Worm (Caenorhabditis elegans) whole organism, L4 larva: ENCODE results near the gene Y77E11A.16.

Experiments used
- F10B5.3 ChIP-seq: sonication (generic microtip); optimal IDR thresholded peaks from 2 replicates; lab custom pipeline; 2016; ENCODE audit warnings: mild to moderate bottlenecking, missing genetic modification characterization, missing compliant biosample characterization
- F44E2.7 ChIP-seq: fragments of 200-800 bp; sonication (Bioruptor generic); IDR thresholded peaks from 2 replicates; pipeline ENCODE4 v2.1.2; 2022; ENCODE audit warnings: missing genetic modification characterization, missing compliant biosample characterization
- T26A8.4 ChIP-seq: fragments of 200-800 bp; sonication (Bioruptor generic); IDR thresholded peaks from 2 replicates; pipeline ENCODE4 v1.3.6; 2022; ENCODE audit warnings: missing genetic modification characterization, missing compliant biosample characterization
- ZK546.5 ChIP-seq, 2 experiments: sonication (generic microtip); optimal IDR thresholded peaks; 2 replicates each; lab custom pipeline; 2017; ENCODE audit warnings: missing biosample characterization in 2 of 2, missing genetic modification characterization in 2 of 2
- daf-12 ChIP-seq: fragments of 150-350 bp; optimal IDR thresholded peaks from 2 replicates; lab custom pipeline; 2014; ENCODE audit warnings: missing biosample characterization, missing genetic modification reagents, missing genetic modification characterization
- daf-8 ChIP-seq: fragments of 200-800 bp; sonication (Bioruptor generic); IDR thresholded peaks from 2 replicates; pipeline ENCODE4 v1.3.6; 2022; ENCODE audit warnings: missing genetic modification characterization, missing compliant biosample characterization
- dve-1 ChIP-seq: sonication (generic microtip); optimal IDR thresholded peaks from 2 replicates; lab custom pipeline; 2017; ENCODE audit warnings: antibody characterized with exemption, mild to moderate bottlenecking, missing genetic modification characterization, missing compliant biosample characterization; ENCODE audit not compliant: insufficient read depth
- egl-43 ChIP-seq: fragments of 200-800 bp; sonication (Bioruptor generic); IDR thresholded peaks from 2 replicates; pipeline ENCODE4 v1.3.6; 2022; ENCODE audit warnings: missing genetic modification reagents, missing genetic modification characterization, missing compliant biosample characterization
- gei-8 ChIP-seq: fragments of 200-800 bp; sonication (Bioruptor generic); optimal IDR thresholded peaks from 2 replicates; lab custom pipeline; 2018; ENCODE audit warnings: mild to moderate bottlenecking, missing genetic modification characterization, missing compliant biosample characterization
- jun-1 ChIP-seq: fragments of 150-350 bp; optimal IDR thresholded peaks from 2 replicates; lab custom pipeline; 2014; ENCODE audit warnings: missing biosample characterization, missing genetic modification reagents, missing genetic modification characterization
- lin-39 ChIP-seq: fragments of 150-350 bp; optimal IDR thresholded peaks from 2 replicates; lab custom pipeline; 2014; ENCODE audit warnings: missing biosample characterization, missing genetic modification reagents, missing genetic modification characterization
- madf-5 ChIP-seq, 2 experiments: fragments of 200-800 bp; sonication (Bioruptor generic); IDR thresholded peaks; 2 replicates each; pipeline ENCODE4 v1.3.6; 2022; ENCODE audit warnings: missing compliant biosample characterization in 2 of 2, missing genetic modification characterization in 2 of 2
- mdt-29 ChIP-seq: fragments of 200-800 bp; sonication (Bioruptor generic); IDR thresholded peaks from 2 replicates; pipeline ENCODE4 v1.3.6; 2022; ENCODE audit warnings: missing genetic modification reagents, missing genetic modification characterization, missing compliant biosample characterization
- mep-1 ChIP-seq: fragments of 150-350 bp; sonication (generic microtip); optimal IDR thresholded peaks from 3 replicates; lab custom pipeline; 2014; ENCODE audit warnings: missing biosample characterization, missing genetic modification characterization
- mxl-3 ChIP-seq: fragments of 200-800 bp; sonication (Bioruptor generic); optimal IDR thresholded peaks from 2 replicates; lab custom pipeline; 2018; ENCODE audit warnings: mild to moderate bottlenecking, missing genetic modification characterization, missing compliant biosample characterization
- nhr-10 ChIP-seq: fragments of 150-350 bp; optimal IDR thresholded peaks from 2 replicates; lab custom pipeline; 2014; ENCODE audit warnings: missing biosample characterization, missing genetic modification characterization
- nhr-11 ChIP-seq: fragments of 150-350 bp; optimal IDR thresholded peaks from 2 replicates; lab custom pipeline; 2014; ENCODE audit warnings: missing biosample characterization, missing genetic modification characterization
- nhr-48 ChIP-seq: sonication (generic microtip); optimal IDR thresholded peaks from 2 replicates; lab custom pipeline; 2016; ENCODE audit warnings: mild to moderate bottlenecking, missing genetic modification characterization, missing compliant biosample characterization
- pha-4 ChIP-seq, 2 experiments: fragments of 150-350 bp in 1 of 2; fragments of 200-800 bp in 1 of 2; sonication (Bioruptor generic) in 1 of 2; IDR thresholded peaks in 1 of 2; optimal IDR thresholded peaks in 1 of 2; 2 replicates each; pipeline versions ENCODE4 v1.3.6 to Lab custom; 2014 to 2022; ENCODE audit warnings: missing genetic modification characterization in 2 of 2, missing genetic modification reagents in 2 of 2, missing biosample characterization in 1 of 2, missing compliant biosample characterization in 1 of 2
- set-16 ChIP-seq: fragments of 200-800 bp; sonication (Bioruptor generic); IDR thresholded peaks from 2 replicates; pipeline ENCODE4 v1.3.6; 2022; ENCODE audit warnings: missing genetic modification reagents, missing genetic modification characterization, missing compliant biosample characterization
- spr-1 ChIP-seq: sonication (generic microtip); optimal IDR thresholded peaks from 2 replicates; lab custom pipeline; 2016; ENCODE audit warnings: mild to moderate bottlenecking, missing genetic modification characterization, missing compliant biosample characterization
- unc-62 ChIP-seq, 3 experiments: fragments of 150-350 bp in 1 of 3; sonication (generic microtip); optimal IDR thresholded peaks in 2 of 3; peaks in 1 of 3; 1 replicate in 1 of 3; 2 replicates in 2 of 3; lab custom pipeline; 2014 to 2017; ENCODE audit warnings: missing biosample characterization in 3 of 3, missing genetic modification characterization in 3 of 3, missing genetic modification reagents in 3 of 3, missing genotype in 1 of 3
- zfp-2 ChIP-seq: sonication (generic microtip); optimal IDR thresholded peaks from 2 replicates; lab custom pipeline; 2016; ENCODE audit warnings: mild to moderate bottlenecking, missing genetic modification characterization, missing compliant biosample characterization

The Y77E11A.16 gene

DNA sequence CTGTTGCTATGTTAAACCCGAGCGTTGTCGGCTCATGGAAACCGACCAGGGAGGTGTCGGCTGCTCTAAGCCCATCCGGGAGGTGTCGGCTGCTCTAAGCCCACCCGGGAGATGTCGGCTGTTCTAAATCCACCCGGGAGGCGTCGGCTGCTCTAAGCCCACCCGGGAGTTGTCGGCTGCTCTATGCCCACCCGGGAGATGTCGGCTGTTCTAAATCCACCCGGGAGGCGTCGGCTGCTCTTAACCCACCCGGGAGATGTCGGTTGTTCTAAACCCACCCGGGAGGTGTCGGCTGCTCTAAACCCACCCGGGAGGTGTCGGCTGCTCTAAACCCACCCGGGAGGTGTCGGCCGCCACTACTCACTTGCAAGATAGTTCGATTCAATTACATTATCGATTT lies 30.7 kb downstream of the Y77E11A.16 start:
- TF ChIP-seq set-16 (GFP tag; lab: Robert Waterston, UW) (peak; percentile 96), spr-1 (tag; lab: Kevin White, UChicago) (no peak), egl-43 (peak; percentile 5; the same call in 1 of the 2 replicates)
- TF ChIP-seq, all 104 proteins: peak for 2

DNA sequence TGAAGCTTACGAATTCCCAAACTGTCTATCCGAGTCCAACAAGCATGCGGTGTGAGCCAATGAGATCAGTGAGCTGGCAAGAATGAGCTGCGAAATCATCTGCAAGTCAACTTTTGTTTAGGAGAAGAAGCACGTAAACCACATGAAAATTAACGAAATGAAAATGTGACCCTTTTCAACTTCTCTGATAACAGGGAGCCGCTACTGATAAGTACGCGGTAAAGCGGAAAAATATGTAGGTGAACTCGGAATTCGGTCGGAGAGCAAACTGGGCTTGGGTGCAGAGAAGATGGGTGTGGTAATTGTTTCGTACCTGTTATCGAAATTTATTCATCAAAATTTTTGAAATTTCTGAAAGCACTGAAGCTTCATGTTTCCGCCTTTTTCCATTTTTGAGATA lies 31.3 kb downstream of the Y77E11A.16 start, which contains the start of gene clec-172:
TSS of gene clec-172 (minus strand) at position 101 of the 400 bp plus-strand sequence.
- TF ChIP-seq gei-8 = no peak
- TF ChIP-seq ZK546.5 (tag; optimal IDR thresholded peaks at IDR 0.05; lab: Kevin White, UChicago) = no peak
- TF ChIP-seq jun-1 (tag; lab: Kevin White, UChicago) = no peak
- TF ChIP-seq unc-62 (GFP tag; optimal IDR thresholded peaks at IDR 0.05 in 1 of 2; lab: Kevin White, UChicago) = peak in 1 of 2 experiments; percentile 24
- no peak for TF ChIP-seq unc-62 (tag; optimal IDR thresholded peaks at IDR 0.05; lab: Kevin White, UChicago)
- no peak for TF ChIP-seq lin-39 (tag; lab: Kevin White, UChicago)
- peak; percentile 4 for TF ChIP-seq mxl-3
- no peak for TF ChIP-seq set-16 (GFP tag; lab: Robert Waterston, UW)

DNA sequence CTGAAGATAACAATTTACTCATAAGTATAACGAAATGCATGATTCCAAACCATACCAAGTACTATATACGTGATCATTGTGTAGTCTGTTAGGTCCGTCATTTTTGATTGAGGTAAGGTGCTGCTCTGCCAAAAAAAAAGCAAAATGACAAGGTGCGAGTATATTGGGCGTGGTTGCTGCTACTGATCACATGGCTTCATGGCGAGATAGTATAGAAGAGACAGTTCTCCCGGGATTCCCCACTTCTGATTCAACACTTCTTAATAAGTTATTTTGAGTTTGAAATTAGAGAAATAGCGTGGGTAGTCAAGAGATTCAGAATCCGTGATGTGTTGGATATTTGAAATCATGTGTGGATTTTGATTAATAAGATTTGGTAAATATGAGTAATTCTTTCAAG lies 36.0 kb downstream of the Y77E11A.16 start, which contains the start of gene K03H6.4:
TSS of gene K03H6.4 (minus strand) at position 101 of the 400 bp plus-strand sequence.
- TF ChIP-seq nhr-10 (tag; lab: Kevin White, UChicago) = no peak
- TF ChIP-seq unc-62 (GFP tag; optimal IDR thresholded peaks at IDR 0.05 in 1 of 2; lab: Kevin White, UChicago) = peak in 1 of 2 experiments; percentile 90
- no peak for TF ChIP-seq unc-62 (tag; optimal IDR thresholded peaks at IDR 0.05; lab: Kevin White, UChicago)

DNA sequence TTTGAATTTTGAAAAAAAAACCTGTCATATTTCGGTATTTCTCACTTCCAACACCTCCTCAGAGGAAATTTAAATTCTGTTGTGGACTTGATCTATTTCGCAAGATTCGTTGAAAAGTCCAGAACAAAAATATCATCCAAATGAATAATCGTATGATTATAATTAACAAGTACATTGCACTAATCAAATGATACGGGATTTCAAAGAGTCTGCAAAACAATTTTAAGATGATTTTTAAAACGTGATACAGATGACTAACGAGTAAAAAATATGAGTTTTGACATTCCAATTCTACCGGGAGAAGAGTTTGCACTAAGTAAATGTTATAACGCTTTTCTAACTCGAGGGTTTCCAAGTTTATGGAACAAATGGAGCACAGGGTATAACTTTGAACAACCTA lies 37.1 kb downstream of the Y77E11A.16 start:
- no peak for TF ChIP-seq dve-1 (tag; lab: Kevin White, UChicago)
- TF ChIP-seq F10B5.3 = no peak
- TF ChIP-seq nhr-48 (tag; lab: Kevin White, UChicago) = no peak
- TF ChIP-seq madf-5 (GFP tag; IDR thresholded peaks at IDR 0.05; lab: Robert Waterston, UW) = no peak
- TF ChIP-seq T26A8.4 (GFP tag; lab: Robert Waterston, UW) = no peak
- no peak for TF ChIP-seq zfp-2
- no peak for TF ChIP-seq daf-8
- TF ChIP-seq, all 104 proteins: peak for 0

DNA sequence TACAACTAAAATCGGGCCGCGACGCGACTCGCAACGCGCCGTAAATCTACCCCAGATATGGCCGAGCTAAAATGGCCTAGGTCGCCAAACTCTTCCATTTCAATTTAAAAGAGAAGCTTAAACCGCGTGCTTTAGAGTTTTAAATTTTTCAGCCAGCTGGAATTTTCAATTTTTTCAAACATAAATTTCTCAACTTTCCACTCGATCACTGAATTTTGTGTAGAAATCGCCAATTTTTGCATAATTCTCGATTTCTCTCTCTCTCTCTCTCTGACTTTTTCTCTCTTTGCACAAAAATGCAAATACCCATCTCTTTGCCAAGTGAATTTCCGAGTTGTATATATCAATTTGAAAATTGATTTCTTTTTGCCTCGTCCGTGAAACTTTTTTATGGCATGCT lies 38.2 kb downstream of the Y77E11A.16 start, which contains the start of gene K03H6.1:
TSS of gene K03H6.1 (plus strand) at position 301 of the 400 bp plus-strand sequence.
- no peak for TF ChIP-seq mep-1 (tag; lab: Kevin White, UChicago)
- TF ChIP-seq F44E2.7 (GFP tag; lab: Robert Waterston, UW) = no peak
- TF ChIP-seq pha-4 (GFP tag; IDR thresholded peaks at IDR 0.05; lab: Robert Waterston, UW) = no peak
- TF ChIP-seq pha-4 (tag; optimal IDR thresholded peaks at IDR 0.05; lab: Kevin White, UChicago) = no peak
- TF ChIP-seq unc-62 (GFP tag; optimal IDR thresholded peaks at IDR 0.05 in 1 of 2; lab: Kevin White, UChicago) = peak in 1 of 2 experiments; percentile 53
- no peak for TF ChIP-seq unc-62 (tag; optimal IDR thresholded peaks at IDR 0.05; lab: Kevin White, UChicago)

DNA sequence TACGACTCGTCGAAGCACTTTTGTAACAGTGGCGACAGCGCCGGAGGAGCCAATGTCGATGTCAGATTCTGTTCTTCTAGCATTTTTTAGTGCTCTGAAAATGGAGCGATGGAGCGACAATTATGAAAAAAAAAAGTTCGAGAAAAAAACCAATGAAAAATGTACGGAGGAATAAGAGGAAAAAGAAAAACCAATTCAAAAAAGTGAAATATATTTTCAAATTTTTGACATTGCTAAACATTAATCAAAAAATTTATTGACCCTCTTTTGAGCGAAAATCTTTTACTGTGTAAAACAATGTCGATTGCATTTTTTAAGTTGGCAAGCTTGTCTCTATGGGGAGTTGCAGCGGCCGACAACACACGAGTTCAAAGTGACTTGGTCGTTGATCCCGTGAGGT lies 51.1 kb downstream of the Y77E11A.16 start, which contains the start of gene K03H6.5:
TSS of gene K03H6.5 (minus strand) at position 101 of the 400 bp plus-strand sequence.
- TF ChIP-seq nhr-11 (tag; lab: Kevin White, UChicago) = no peak
- no peak for TF ChIP-seq mdt-29 (GFP tag; lab: Robert Waterston, UW)
- TF ChIP-seq madf-5 (GFP tag; IDR thresholded peaks at IDR 0.05; lab: Robert Waterston, UW) = no peak
- no peak for TF ChIP-seq daf-12 (tag; lab: Kevin White, UChicago)
- no peak for TF ChIP-seq spr-1 (tag; lab: Kevin White, UChicago)
- TF ChIP-seq zfp-2 = no peak
